Worm (Caenorhabditis elegans): ENCODE measurements around the gene C27D8.4.

DNA sequence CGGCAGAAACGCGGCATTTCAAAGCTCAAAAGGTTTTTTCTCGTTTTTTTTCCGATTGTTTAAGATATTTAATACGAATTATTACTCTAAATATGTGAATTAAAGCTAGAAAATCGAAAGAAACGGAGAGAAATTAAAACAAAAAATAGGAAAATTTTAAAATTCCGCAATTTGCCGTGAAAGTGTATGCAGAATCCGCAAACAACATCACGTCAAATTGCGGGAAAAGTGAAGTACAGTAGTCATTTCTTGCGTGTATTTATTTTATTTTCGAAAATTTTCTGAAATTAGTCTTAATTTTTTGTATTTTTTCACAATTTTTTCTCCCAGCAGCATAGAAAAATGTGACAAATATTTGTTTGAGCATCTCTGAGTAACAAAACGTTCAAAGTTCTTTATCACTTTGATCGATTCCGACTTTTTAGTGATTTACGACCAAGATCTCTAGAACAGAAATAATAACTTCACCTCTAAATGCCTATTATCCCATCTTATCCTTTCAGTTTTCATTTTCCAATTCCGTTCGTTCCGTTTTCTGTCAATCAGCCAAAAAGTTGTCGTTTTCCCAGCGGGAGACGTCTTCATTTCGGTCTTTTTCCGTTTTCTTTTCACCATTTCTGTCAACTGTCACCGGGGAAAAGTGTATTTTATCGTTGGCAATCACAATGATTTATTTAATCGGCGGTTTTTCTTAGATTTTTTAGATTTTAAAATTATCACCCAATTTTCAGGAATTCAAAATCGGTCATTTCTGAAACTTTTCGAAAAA, 18.9 kb upstream of the C27D8.4 start:
- TF ChIP-seq ztf-29 (GFP tag; IDR thresholded peaks at IDR 0.05) (no peak), klf-2 (GFP tag; conservative IDR thresholded peaks at IDR 0.05) (no peak), flt-1 (GFP tag; IDR thresholded peaks at IDR 0.05) (no peak), ztf-23 (GFP tag; IDR thresholded peaks at IDR 0.05) (no peak), tab-1 (GFP tag; IDR thresholded peaks at IDR 0.05) (no peak), med-1 (GFP tag; optimal IDR thresholded peaks at IDR 0.05; ENCODE audit: insufficient read depth) (no peak), ref-1 (GFP tag; conservative IDR thresholded peaks at IDR 0.05) (no peak)
